Fruit fly (Drosophila melanogaster) whole organism, prepupa: Measurements from ENCODE around the gene CG31141.
A peak's percentile ranks its signal among the peaks of the same experiment; 100 is the strongest.

Source experiments
- CG10669 ChIP-seq: fragments of 200-800 bp; sonication (Bioruptor generic); optimal IDR thresholded peaks from 3 replicates; lab custom pipeline; 2018; ENCODE audit warnings: missing biosample characterization, mild to moderate bottlenecking, missing genetic modification characterization, moderate library complexity
- CG11294 ChIP-seq: fragments of 200-800 bp; sonication (Bioruptor generic); IDR thresholded peaks from 2 replicates; pipeline ENCODE4 v1.3.6; 2022; ENCODE audit warnings: missing biosample characterization, missing genetic modification characterization
- CG11902 ChIP-seq: fragments of 200-800 bp; sonication (Bioruptor generic); optimal IDR thresholded peaks from 3 replicates; lab custom pipeline; 2016; ENCODE audit warnings: missing biosample characterization, missing genetic modification characterization
- CG15336 ChIP-seq: fragments of 200-800 bp; sonication (Bioruptor generic); IDR thresholded peaks from 2 replicates; pipeline ENCODE4 v1.3.6; 2022; ENCODE audit warnings: missing biosample characterization, missing genetic modification characterization
- CG3032 ChIP-seq: fragments of 200-800 bp; optimal IDR thresholded peaks from 2 replicates; lab custom pipeline; 2019; ENCODE audit warnings: missing biosample characterization, mild to moderate bottlenecking, missing genetic modification characterization, moderate library complexity
- CG31627 ChIP-seq: fragments of 200-800 bp; sonication (Bioruptor generic); optimal IDR thresholded peaks from 3 replicates; lab custom pipeline; 2016; ENCODE audit warnings: missing biosample characterization, missing genetic modification characterization
- CG32006 ChIP-seq: fragments of 200-800 bp; sonication (Bioruptor generic); optimal IDR thresholded peaks from 3 replicates; lab custom pipeline; 2017; ENCODE audit warnings: missing biosample characterization, mild to moderate bottlenecking, missing genetic modification characterization
- CG6276 ChIP-seq: fragments of 200-800 bp; sonication (Bioruptor generic); optimal IDR thresholded peaks from 2 replicates; lab custom pipeline; 2017; ENCODE audit warnings: missing biosample characterization, mild to moderate bottlenecking, missing genetic modification characterization
- CG6792 ChIP-seq: fragments of 200-800 bp; sonication (Bioruptor generic); optimal IDR thresholded peaks from 3 replicates; lab custom pipeline; 2016; ENCODE audit warnings: missing biosample characterization, missing genetic modification characterization
- CG6854 ChIP-seq: fragments of 200-800 bp; sonication (Bioruptor generic); optimal IDR thresholded peaks from 2 replicates; lab custom pipeline; 2017; ENCODE audit warnings: missing biosample characterization, mild to moderate bottlenecking, missing genetic modification characterization
- CG8119 ChIP-seq: fragments of 200-800 bp; sonication (Bioruptor generic); IDR thresholded peaks from 3 replicates; pipeline ENCODE4 v1.3.6; 2022; ENCODE audit warnings: missing biosample characterization, missing genetic modification characterization
- CG8319 ChIP-seq: fragments of 200-800 bp; sonication (Bioruptor generic); optimal IDR thresholded peaks from 3 replicates; lab custom pipeline; 2016; ENCODE audit warnings: missing biosample characterization, missing genetic modification characterization
- CG8632 ChIP-seq: fragments of 200-800 bp; sonication (Bioruptor generic); optimal IDR thresholded peaks from 3 replicates; lab custom pipeline; 2016; ENCODE audit warnings: missing biosample characterization, missing genetic modification characterization
- CG9139 ChIP-seq: fragments of 200-800 bp; sonication (Bioruptor generic); optimal IDR thresholded peaks from 3 replicates; lab custom pipeline; 2017; ENCODE audit warnings: missing biosample characterization, mild to moderate bottlenecking, missing genetic modification characterization
- Eip78C ChIP-seq: fragments of 200-800 bp; sonication (Bioruptor generic); peaks from one replicate; lab custom pipeline; 2016; ENCODE audit warnings: missing biosample characterization, missing genetic modification characterization
- Eip93F ChIP-seq: fragments of 200-800 bp; sonication (Bioruptor generic); optimal IDR thresholded peaks from 2 replicates; lab custom pipeline; 2016; ENCODE audit warnings: missing biosample characterization, mild to moderate bottlenecking, missing genetic modification characterization
- Ets21C ChIP-seq: fragments of 200-800 bp; sonication (Bioruptor generic); optimal IDR thresholded peaks from 3 replicates; lab custom pipeline; 2016; ENCODE audit warnings: missing biosample characterization, missing genetic modification characterization
- Ets96B ChIP-seq: fragments of 200-800 bp; optimal IDR thresholded peaks from 2 replicates; lab custom pipeline; 2019; ENCODE audit warnings: missing biosample characterization, mild to moderate bottlenecking, missing genetic modification characterization, moderate library complexity
- Gug ChIP-seq: fragments of 200-800 bp; sonication (Bioruptor generic); IDR thresholded peaks from 2 replicates; pipeline ENCODE4 v1.3.6; 2022; ENCODE audit warnings: missing biosample characterization, missing genetic modification characterization
- Hr38 ChIP-seq: sonication (Bioruptor generic); optimal IDR thresholded peaks from 2 replicates; lab custom pipeline; 2016; ENCODE audit warnings: missing biosample characterization, missing genetic modification characterization
- Hr4 ChIP-seq: fragments of 200-800 bp; sonication (Bioruptor generic); optimal IDR thresholded peaks from 3 replicates; lab custom pipeline; 2016; ENCODE audit warnings: missing biosample characterization, missing genetic modification characterization
- Met ChIP-seq: fragments of 200-800 bp; sonication (Bioruptor generic); optimal IDR thresholded peaks from 3 replicates; lab custom pipeline; 2016; ENCODE audit warnings: missing biosample characterization, missing genetic modification characterization
- OdsH ChIP-seq: fragments of 200-800 bp; sonication (Bioruptor generic); optimal IDR thresholded peaks from 3 replicates; lab custom pipeline; 2016; ENCODE audit warnings: missing biosample characterization, missing genetic modification characterization
- Smox ChIP-seq: fragments of 200-800 bp; sonication (Bioruptor generic); optimal IDR thresholded peaks from 3 replicates; lab custom pipeline; 2016; ENCODE audit warnings: missing biosample characterization, missing genetic modification characterization
- Sox14 ChIP-seq: fragments of 200-800 bp; sonication (Bioruptor generic); optimal IDR thresholded peaks from 3 replicates; lab custom pipeline; 2016; ENCODE audit warnings: missing biosample characterization, missing genetic modification characterization
- Sox15 ChIP-seq: fragments of 200-800 bp; sonication (Bioruptor generic); optimal IDR thresholded peaks from 3 replicates; lab custom pipeline; 2016; ENCODE audit warnings: missing biosample characterization, missing genetic modification characterization
- achi ChIP-seq: fragments of 200-800 bp; sonication (Bioruptor generic); optimal IDR thresholded peaks from 3 replicates; lab custom pipeline; 2016; ENCODE audit warnings: missing biosample characterization, missing genetic modification characterization
- acj6 ChIP-seq: fragments of 200-800 bp; sonication (Bioruptor generic); optimal IDR thresholded peaks from 3 replicates; lab custom pipeline; 2016; ENCODE audit warnings: missing biosample characterization, missing genetic modification characterization
- dac ChIP-seq: fragments of 200-800 bp; sonication (Bioruptor generic); optimal IDR thresholded peaks from 2 replicates; lab custom pipeline; 2017; ENCODE audit warnings: missing biosample characterization, mild to moderate bottlenecking, missing genetic modification characterization
- dsx ChIP-seq: fragments of 200-800 bp; optimal IDR thresholded peaks from 3 replicates; lab custom pipeline; 2019; ENCODE audit warnings: missing biosample characterization, mild to moderate bottlenecking, missing genetic modification characterization, moderate library complexity; ENCODE audit not compliant: poor library complexity, severe bottlenecking
- eg ChIP-seq: fragments of 200-800 bp; sonication (Bioruptor generic); IDR thresholded peaks from 3 replicates; pipeline ENCODE4 v1.3.6; 2022; ENCODE audit warnings: missing biosample characterization, missing genetic modification characterization
- fd59A ChIP-seq: fragments of 200-800 bp; sonication (Bioruptor generic); optimal IDR thresholded peaks from 2 replicates; lab custom pipeline; 2017; ENCODE audit warnings: missing biosample characterization, mild to moderate bottlenecking, missing genetic modification characterization, missing genetic modification reagents
- fd85E ChIP-seq: fragments of 200-800 bp; sonication (Bioruptor generic); optimal IDR thresholded peaks from 3 replicates; lab custom pipeline; 2016; ENCODE audit warnings: missing biosample characterization, missing genetic modification characterization
- fkh ChIP-seq: fragments of 200-800 bp; sonication (Bioruptor generic); optimal IDR thresholded peaks from 3 replicates; lab custom pipeline; 2017; ENCODE audit warnings: missing biosample characterization, mild to moderate bottlenecking, missing genetic modification characterization, moderate library complexity
- lz ChIP-seq: fragments of 200-800 bp; sonication (Bioruptor generic); optimal IDR thresholded peaks from 3 replicates; lab custom pipeline; 2016; ENCODE audit warnings: missing biosample characterization, missing genetic modification characterization
- net ChIP-seq: fragments of 200-800 bp; sonication (Bioruptor generic); optimal IDR thresholded peaks from 3 replicates; lab custom pipeline; 2016; ENCODE audit warnings: missing biosample characterization, missing genetic modification characterization
- salr ChIP-seq, 2 experiments: fragments of 200-800 bp; sonication (Bioruptor generic); optimal IDR thresholded peaks; 3 replicates each; lab custom pipeline; 2016 to 2018; ENCODE audit warnings: missing biosample characterization in 2 of 2, missing genetic modification characterization in 2 of 2, mild to moderate bottlenecking in 1 of 2
- ss ChIP-seq, 2 experiments: fragments of 200-800 bp; sonication (Bioruptor generic); optimal IDR thresholded peaks; 2 replicates in 1 of 2; 3 replicates in 1 of 2; lab custom pipeline; 2017 to 2018; ENCODE audit warnings: mild to moderate bottlenecking in 2 of 2, missing biosample characterization in 2 of 2, missing genetic modification characterization in 2 of 2, moderate library complexity in 1 of 2
- svp ChIP-seq: fragments of 200-800 bp; sonication (Bioruptor generic); peaks from one replicate; lab custom pipeline; 2016; ENCODE audit warnings: missing biosample characterization, missing genetic modification characterization
- topi ChIP-seq: fragments of 200-800 bp; sonication (Bioruptor generic); optimal IDR thresholded peaks from 3 replicates; lab custom pipeline; 2016; ENCODE audit warnings: missing biosample characterization, missing genetic modification characterization
- vri ChIP-seq: fragments of 200-800 bp; sonication (Bioruptor generic); optimal IDR thresholded peaks from 3 replicates; lab custom pipeline; 2016; ENCODE audit warnings: missing biosample characterization, mild to moderate bottlenecking, missing genetic modification characterization

The CG31141 gene

DNA sequence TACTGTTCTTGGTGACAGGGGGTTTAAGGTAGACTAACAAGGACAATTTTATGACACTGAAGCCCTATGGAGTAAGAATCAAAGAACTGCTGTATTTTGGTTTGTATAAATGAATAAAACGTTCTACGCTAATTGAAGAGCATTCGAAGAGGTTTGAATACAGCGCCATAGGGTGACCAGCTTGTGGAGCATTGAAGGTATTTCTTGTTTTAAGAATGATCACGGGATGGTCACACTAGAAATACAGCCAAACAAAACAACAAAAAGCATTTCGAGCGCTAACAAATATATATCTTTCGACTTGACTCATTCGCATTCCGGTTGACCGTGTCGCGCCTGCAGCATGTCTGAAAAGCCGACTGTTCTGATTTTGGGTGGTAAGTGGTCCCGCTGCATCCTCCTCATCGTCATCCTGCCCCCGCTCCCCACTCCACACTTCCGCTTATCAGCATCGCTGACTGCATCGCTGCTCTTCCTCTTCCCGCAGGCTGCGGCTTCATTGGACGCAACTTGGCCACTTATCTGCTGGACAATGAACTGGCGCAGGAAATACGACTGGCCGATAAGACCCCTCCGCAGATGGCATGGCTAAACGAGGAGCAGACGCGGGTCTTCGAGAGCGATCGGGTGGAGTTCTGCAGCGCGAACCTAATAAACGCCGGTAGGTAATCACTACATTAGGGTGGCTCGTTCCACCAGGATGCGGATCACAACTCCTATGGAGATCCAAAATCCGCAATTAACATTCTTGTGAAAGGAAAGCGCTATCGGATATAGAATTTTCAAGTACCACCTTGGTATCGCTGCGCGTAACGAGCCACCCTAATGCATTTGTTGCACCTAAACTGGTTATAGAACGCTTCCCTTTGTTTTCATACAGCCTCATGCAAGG, 10.8 kb downstream of the CG31141 start, which contains the start of gene CG5854 (continued):
- TF ChIP-seq dac = peak; percentile 94
- TF ChIP-seq Ets21C (GFP tag; lab: Kevin White, UChicago) = peak; percentile 94
- TF ChIP-seq dsx (GFP tag; lab: Kevin White, UChicago) = peak; percentile 93
- peak; percentile 87 for TF ChIP-seq CG9139 (GFP tag; lab: Kevin White, UChicago)
- peak; percentile 96 for TF ChIP-seq CG6792 (GFP tag; lab: Kevin White, UChicago)
- TF ChIP-seq CG8119 (GFP tag; lab: Robert Waterston, UW) = peak; percentile 97
- peak; percentile 96 for TF ChIP-seq CG8632 (GFP tag; lab: Kevin White, UChicago)
- no peak for TF ChIP-seq fd85E (GFP tag; lab: Kevin White, UChicago)
- TF ChIP-seq achi (GFP tag; lab: Kevin White, UChicago) = peak; percentile 98
- TF ChIP-seq CG11902 = peak; percentile 88
- TF ChIP-seq Sox14 (GFP tag; lab: Kevin White, UChicago) = peak; percentile 98
- peak; percentile 98 for TF ChIP-seq svp (GFP tag; lab: Kevin White, UChicago)
- peak; percentile 97 for TF ChIP-seq CG31627 (GFP tag; lab: Kevin White, UChicago)
- peak; percentile 96 for TF ChIP-seq salr (GFP tag; optimal IDR thresholded peaks at IDR 0.05; lab: Kevin White, UChicago)
- peak; percentile 97 for TF ChIP-seq Hr4
- peak; percentile 96 for TF ChIP-seq Smox (GFP tag; lab: Kevin White, UChicago)
- TF ChIP-seq CG32006 = peak; percentile 96
- TF ChIP-seq Sox15 (GFP tag; lab: Kevin White, UChicago) = peak; percentile 94
- peak; percentile 96 for TF ChIP-seq Gug (GFP tag; lab: Robert Waterston, UW)
- TF ChIP-seq topi (GFP tag; lab: Kevin White, UChicago) = peak; percentile 96
- peak; percentile 99 for TF ChIP-seq eg (GFP tag; lab: Robert Waterston, UW)
- TF ChIP-seq CG11294 (GFP tag; lab: Robert Waterston, UW) = peak; percentile 96
- TF ChIP-seq fd59A (GFP tag; lab: Kevin White, UChicago) = peak; percentile 94
- TF ChIP-seq Met (GFP tag; lab: Kevin White, UChicago) = peak; percentile 97
- TF ChIP-seq lz (GFP tag; lab: Kevin White, UChicago) = peak; percentile 96

DNA sequence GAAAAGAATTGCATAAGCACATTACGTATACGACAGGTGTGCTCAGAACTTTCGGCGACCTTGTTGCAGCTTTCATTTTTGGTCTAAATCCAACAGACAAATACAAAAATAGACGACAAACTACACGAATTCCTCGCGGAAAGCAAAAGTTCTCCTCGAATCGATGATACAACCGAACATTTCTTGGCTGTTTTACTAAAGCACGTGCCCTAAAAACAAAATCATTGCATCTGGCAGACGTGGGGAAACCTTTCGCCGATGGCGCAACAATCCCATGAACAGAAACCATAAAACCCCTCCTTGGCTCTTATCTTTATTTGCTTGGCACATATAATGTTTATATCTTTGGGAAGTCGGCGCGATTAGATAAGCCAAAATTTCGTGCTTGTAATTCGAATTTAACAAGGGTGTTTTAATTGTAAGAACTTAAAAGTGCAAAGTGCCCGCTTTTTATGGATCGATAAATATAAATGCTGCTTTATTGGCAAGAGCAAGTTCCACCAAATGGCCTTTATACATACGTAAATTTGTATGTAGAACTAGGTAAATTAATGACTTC, 15.5 kb downstream of the CG31141 start:
- TF ChIP-seq Sox14 (GFP tag; lab: Kevin White, UChicago) (no peak), CG9139 (GFP tag; lab: Kevin White, UChicago) (no peak), Sox15 (GFP tag; lab: Kevin White, UChicago) (no peak), ss (GFP tag; optimal IDR thresholded peaks at IDR 0.05; lab: Kevin White, UChicago) (no peak), lz (GFP tag; lab: Kevin White, UChicago) (no peak), Ets96B (tag; lab: Kevin White, UChicago) (no peak), Eip78C (peak; percentile 17), CG8632 (GFP tag; lab: Kevin White, UChicago) (no peak), vri (peak; percentile 84), CG15336 (GFP tag; lab: Robert Waterston, UW) (0 out of 2 replicates have a peak, but pooled peaks have one; percentile 8), CG11902 (no peak)

DNA sequence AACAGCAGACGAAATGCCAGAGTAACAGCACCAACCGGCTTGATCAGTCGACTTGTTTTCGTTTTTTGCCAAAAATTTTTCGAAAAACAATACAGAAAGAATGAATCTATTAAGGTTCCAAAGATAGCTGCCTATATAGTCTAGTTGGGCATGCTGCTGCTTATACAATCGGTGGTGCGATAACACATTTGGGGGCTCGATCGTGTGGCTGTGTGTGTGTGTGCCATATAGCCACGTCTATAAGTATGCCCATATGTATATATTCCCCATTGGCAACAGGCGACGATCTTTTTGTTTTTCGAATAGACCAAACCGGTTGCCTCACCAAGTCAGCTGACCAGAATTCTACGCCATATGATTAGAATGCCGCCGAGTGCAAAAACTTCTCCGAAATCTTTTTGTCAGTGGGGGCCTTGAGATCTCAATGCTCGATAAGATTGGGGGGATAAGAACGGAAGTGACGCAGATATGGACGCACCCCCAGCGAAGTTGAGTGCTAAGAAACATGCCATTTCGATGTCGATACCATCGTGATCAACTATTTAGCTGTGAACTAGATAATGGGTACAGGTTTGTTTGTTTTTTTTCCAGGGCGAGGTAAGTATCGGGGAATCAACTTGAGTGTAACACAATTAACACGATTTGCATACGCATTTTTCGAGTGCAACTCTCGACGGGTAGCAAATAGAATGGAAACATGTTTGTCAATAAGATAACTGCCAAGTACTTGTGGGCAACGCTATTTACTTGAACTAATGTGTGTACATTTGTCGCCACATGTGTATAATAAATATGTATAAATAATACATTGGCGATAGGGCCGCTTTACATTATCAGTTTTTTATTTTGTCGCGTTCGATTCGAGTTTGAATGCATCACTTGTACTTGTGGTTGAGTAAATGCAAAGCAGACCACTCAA, 17.1 kb downstream of the CG31141 start:
- no peak for TF ChIP-seq CG8319 (GFP tag; lab: Kevin White, UChicago)
- TF ChIP-seq CG6276 (GFP tag; lab: Kevin White, UChicago) = peak; percentile 3
- TF ChIP-seq fkh (GFP tag; lab: Kevin White, UChicago) = peak; percentile 96
- peak; percentile 17 for TF ChIP-seq OdsH (GFP tag; lab: Kevin White, UChicago)
- peak; percentile 43; the same call in 1 of the 2 replicates for TF ChIP-seq CG15336 (GFP tag; lab: Robert Waterston, UW)
- TF ChIP-seq CG31627 (GFP tag; lab: Kevin White, UChicago) = no peak
- no peak for TF ChIP-seq dsx (GFP tag; lab: Kevin White, UChicago)
- TF ChIP-seq topi (GFP tag; lab: Kevin White, UChicago) = no peak
- TF ChIP-seq acj6 (GFP tag; lab: Kevin White, UChicago) = peak; percentile 6
- peak; percentile 4 for TF ChIP-seq CG10669
- no peak for TF ChIP-seq CG6854 (GFP tag; lab: Kevin White, UChicago)
- TF ChIP-seq CG6792 (GFP tag; lab: Kevin White, UChicago) = no peak
- TF ChIP-seq CG3032 (tag; lab: Kevin White, UChicago) = no peak
- peak; percentile 35 for TF ChIP-seq Hr38
- no peak for TF ChIP-seq CG9139 (GFP tag; lab: Kevin White, UChicago)
- TF ChIP-seq CG8119 (GFP tag; lab: Robert Waterston, UW) = peak; percentile 45; the same call in 1 of the 3 replicates
- no peak for TF ChIP-seq Eip93F (GFP tag; lab: Kevin White, UChicago)
- TF ChIP-seq net (GFP tag; lab: Kevin White, UChicago) = peak; percentile 4
- no peak for TF ChIP-seq Sox15 (GFP tag; lab: Kevin White, UChicago)
